Worm (Caenorhabditis elegans) whole organism, L2 larva: Measurements from ENCODE around the gene nhr-44.

Experiments
- fos-1 ChIP-seq: fragments of 150-350 bp; optimal IDR thresholded peaks from 2 replicates; lab custom pipeline; 2014; ENCODE audit warnings: missing biosample characterization, missing genetic modification characterization
- lin-39 ChIP-seq: fragments of 150-350 bp; optimal IDR thresholded peaks from 2 replicates; lab custom pipeline; 2014; ENCODE audit warnings: missing biosample characterization, missing genetic modification reagents, missing genetic modification characterization

DNA sequence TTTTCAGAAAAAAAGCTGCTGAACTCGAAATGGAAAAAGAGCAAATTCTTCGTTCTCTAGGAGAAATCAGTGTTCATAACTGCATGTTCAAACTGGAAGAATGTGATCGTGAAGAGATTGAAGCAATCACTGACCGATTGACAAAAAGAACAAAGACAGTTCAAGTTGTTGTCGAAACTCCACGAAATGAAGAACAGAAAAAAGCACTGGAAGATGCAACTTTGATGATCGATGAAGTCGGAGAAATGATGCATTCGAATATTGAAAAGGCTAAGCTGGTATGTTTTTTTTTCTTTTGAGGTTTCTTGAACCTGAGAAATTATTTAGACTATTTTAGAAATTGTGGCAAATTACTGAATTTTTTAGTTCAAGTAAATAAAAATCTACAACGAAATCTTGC, 25.5 kb downstream of the nhr-44 start:
- TF ChIP-seq lin-39 (tag; lab: Kevin White, UChicago) = no peak
- no peak for TF ChIP-seq fos-1 (tag; lab: Kevin White, UChicago)
